Fruit fly (Drosophila melanogaster) S2 (cell line): ENCODE results near the gene Alms1b.

ENCODE experiments used
- CG8478 ChIP-seq: fragments of >200 bp; optimal IDR thresholded peaks from 2 replicates; lab custom pipeline; 2018
- CTCF ChIP-seq, 2 experiments: fragments of >200 bp; optimal IDR thresholded peaks; 2 replicates each; lab custom pipeline; 2018

dm6 chrX:4678146-4678912, 47.6 kb upstream of the Alms1b start:
- no peak for TF ChIP-seq CG8478 (lab: Kevin White, UChicago)
- no peak for TF ChIP-seq CTCF (optimal IDR thresholded peaks at IDR 0.05; lab: Kevin White, UChicago)
